Worm (Caenorhabditis elegans): ENCODE data around the gene C49C8.6.

DNA sequence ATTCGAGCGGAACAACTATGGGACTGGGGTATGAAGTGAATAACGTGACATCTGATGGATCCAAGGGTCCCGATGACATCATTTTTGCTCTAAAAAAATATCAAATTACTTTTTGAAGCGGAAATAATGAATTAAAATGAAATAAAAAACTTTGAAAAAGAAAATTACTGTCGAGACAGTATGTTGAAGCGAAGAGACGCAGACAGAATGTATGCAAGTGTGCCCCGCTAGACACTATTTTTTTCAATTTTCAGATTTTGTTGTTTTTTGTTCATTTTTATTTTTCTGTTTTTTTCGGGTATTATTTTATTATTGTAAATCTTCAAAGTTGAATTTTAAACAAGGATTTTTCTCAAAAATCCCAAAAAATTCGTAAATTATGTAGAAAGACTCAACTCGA, 39.3 kb downstream of the C49C8.6 start, which contains the start of gene F42A9.8:
- TF ChIP-seq ceh-82 (tag; optimal IDR thresholded peaks at IDR 0.05), result peak in 1 of 3 experiments; percentile 11
- no peak for TF ChIP-seq ces-1 (GFP tag; optimal IDR thresholded peaks at IDR 0.05)
- TF ChIP-seq snpc-4 (tag; optimal IDR thresholded peaks at IDR 0.05), result no peak
- TF ChIP-seq vab-15 (tag; optimal IDR thresholded peaks at IDR 0.05), result no peak
- TF ChIP-seq nhr-76 (tag; optimal IDR thresholded peaks at IDR 0.05), result no peak
- no peak for TF ChIP-seq lin-39 (tag; optimal IDR thresholded peaks at IDR 0.05)

All from whole organism, L1 larva.